Worm (Caenorhabditis elegans): ENCODE data around the gene F55F10.1.

- TF ChIP-seq tab-1 (GFP tag; IDR thresholded peaks at IDR 0.05) (no peak), cog-1 (tag; optimal IDR thresholded peaks at IDR 0.05) (no peak)
These were observed 44.5 kb downstream of the F55F10.1 start, which contains the start of gene Y24D9A.7 for ce11 chrIV:4405126-4405525.
